Fruit fly (Drosophila melanogaster) whole organism, embryonic: ENCODE data around the gene Crtc.
A peak's percentile ranks its signal among the peaks of the same experiment; 100 is the strongest.

ENCODE experiments used
- Adf1 ChIP-seq: fragments of 200-800 bp; sonication (Bioruptor generic); IDR thresholded peaks from 2 replicates; pipeline ENCODE4 v1.3.6; 2022; ENCODE audit warnings: missing biosample characterization, missing genetic modification characterization
- CG10209 ChIP-seq: fragments of 200-800 bp; sonication (Bioruptor generic); optimal IDR thresholded peaks from 3 replicates; lab custom pipeline; 2017; ENCODE audit warnings: missing biosample characterization, mild to moderate bottlenecking, missing genetic modification characterization, missing genetic modification reagents
- CG10267 ChIP-seq: fragments of 200-800 bp; sonication (Bioruptor generic); optimal IDR thresholded peaks from 2 replicates; lab custom pipeline; 2018; ENCODE audit warnings: missing biosample characterization, mild to moderate bottlenecking, missing genetic modification characterization, moderate library complexity
- CG10431 ChIP-seq: fragments of 200-800 bp; sonication (Bioruptor generic); optimal IDR thresholded peaks from 3 replicates; lab custom pipeline; 2018; ENCODE audit warnings: missing biosample characterization, mild to moderate bottlenecking, missing genetic modification characterization
- CG11504 ChIP-seq: fragments of 200-800 bp; sonication (Bioruptor generic); optimal IDR thresholded peaks from 3 replicates; lab custom pipeline; 2019; ENCODE audit warnings: missing biosample characterization, mild to moderate bottlenecking, missing genetic modification characterization, moderate library complexity
- CG11695 ChIP-seq: fragments of 200-800 bp; sonication (Bioruptor generic); IDR thresholded peaks from 3 replicates; pipeline ENCODE4 v1.3.6; 2022; ENCODE audit warnings: missing biosample characterization, missing genetic modification characterization
- CG11696 ChIP-seq: fragments of 200-800 bp; sonication (Bioruptor generic); IDR thresholded peaks from 2 replicates; pipeline ENCODE4 v1.3.6; 2022; ENCODE audit warnings: missing biosample characterization, missing genetic modification characterization
- CG14860 ChIP-seq: fragments of 200-800 bp; sonication (Bioruptor generic); IDR thresholded peaks from 3 replicates; pipeline ENCODE4 v1.3.6; 2022; ENCODE audit warnings: missing biosample characterization, missing genetic modification characterization; ENCODE audit not compliant: partially characterized antibody
- CG15514 ChIP-seq: fragments of 200-800 bp; sonication (Bioruptor generic); optimal IDR thresholded peaks from 3 replicates; lab custom pipeline; 2017; ENCODE audit warnings: missing biosample characterization, missing genetic modification characterization, mild to moderate bottlenecking, moderate library complexity, missing genetic modification reagents
- CG17568 ChIP-seq: fragments of 200-800 bp; sonication (Bioruptor generic); optimal IDR thresholded peaks from 2 replicates; lab custom pipeline; 2018; ENCODE audit warnings: missing biosample characterization, mild to moderate bottlenecking, missing genetic modification characterization, moderate library complexity
- CG1792 ChIP-seq: fragments of 200-800 bp; sonication (Bioruptor generic); optimal IDR thresholded peaks from 2 replicates; lab custom pipeline; 2016; ENCODE audit warnings: missing biosample characterization, missing genetic modification characterization
- CG2116 ChIP-seq: fragments of 200-800 bp; sonication (Bioruptor generic); optimal IDR thresholded peaks from 3 replicates; lab custom pipeline; 2018; ENCODE audit warnings: missing biosample characterization, mild to moderate bottlenecking, missing genetic modification characterization
- CG31224 ChIP-seq: fragments of 200-800 bp; sonication (Bioruptor generic); IDR thresholded peaks from 2 replicates; pipeline ENCODE4 v1.3.6; 2022; ENCODE audit warnings: missing biosample characterization, missing genetic modification characterization
- CG33213 ChIP-seq: fragments of 200-800 bp; sonication (Bioruptor generic); optimal IDR thresholded peaks from 3 replicates; lab custom pipeline; 2016; ENCODE audit warnings: missing biosample characterization, missing genetic modification characterization
- CG3407 ChIP-seq: fragments of 200-800 bp; sonication (Bioruptor generic); optimal IDR thresholded peaks from 2 replicates; lab custom pipeline; 2018; ENCODE audit warnings: missing biosample characterization, mild to moderate bottlenecking, missing genetic modification characterization
- CG3847 ChIP-seq: fragments of 200-800 bp; sonication (Bioruptor generic); IDR thresholded peaks from 2 replicates; pipeline ENCODE4 v1.3.6; 2022; ENCODE audit warnings: missing biosample characterization, missing genetic modification characterization
- CG6813 ChIP-seq: fragments of 200-800 bp; sonication (Bioruptor generic); optimal IDR thresholded peaks from 2 replicates; lab custom pipeline; 2017; ENCODE audit warnings: missing biosample characterization, missing genetic modification characterization, mild to moderate bottlenecking, moderate library complexity, missing genetic modification reagents
- CG9797 ChIP-seq: fragments of 200-800 bp; sonication (Bioruptor generic); optimal IDR thresholded peaks from 3 replicates; lab custom pipeline; 2018; ENCODE audit warnings: missing biosample characterization, mild to moderate bottlenecking, missing genetic modification characterization
- ERR ChIP-seq: fragments of 200-800 bp; sonication (Bioruptor generic); optimal IDR thresholded peaks from 2 replicates; lab custom pipeline; 2016; ENCODE audit warnings: missing biosample characterization, missing genetic modification characterization
- Hand ChIP-seq: fragments of 200-800 bp; sonication (Bioruptor generic); optimal IDR thresholded peaks from 2 replicates; lab custom pipeline; 2017; ENCODE audit warnings: mild to moderate bottlenecking, missing biosample characterization, missing genetic modification reagents, missing genetic modification characterization
- HmgZ ChIP-seq: fragments of 200-800 bp; sonication (Bioruptor generic); optimal IDR thresholded peaks from 2 replicates; lab custom pipeline; 2018; ENCODE audit warnings: missing biosample characterization, mild to moderate bottlenecking, missing genetic modification characterization
- Meics ChIP-seq: fragments of 200-800 bp; sonication (Bioruptor generic); optimal IDR thresholded peaks from 2 replicates; lab custom pipeline; 2017; ENCODE audit warnings: missing biosample characterization, mild to moderate bottlenecking, missing genetic modification characterization
- NFAT ChIP-seq: fragments of 200-800 bp; sonication (Bioruptor generic); IDR thresholded peaks from 2 replicates; pipeline ENCODE4 v1.3.6; 2022; ENCODE audit warnings: missing biosample characterization, missing genetic modification characterization
- Nf-YB ChIP-seq: fragments of 200-800 bp; sonication (Bioruptor generic); optimal IDR thresholded peaks from 3 replicates; lab custom pipeline; 2019; ENCODE audit warnings: missing biosample characterization, mild to moderate bottlenecking, missing genetic modification characterization, moderate library complexity
- Oaz ChIP-seq: fragments of 200-800 bp; sonication (Bioruptor generic); IDR thresholded peaks from 2 replicates; pipeline ENCODE4 v1.3.6; 2022; ENCODE audit warnings: missing biosample characterization, missing genetic modification characterization
- Rx ChIP-seq: fragments of 200-800 bp; sonication (Bioruptor generic); IDR thresholded peaks from 2 replicates; pipeline ENCODE4 v1.3.6; 2022; ENCODE audit warnings: missing biosample characterization, missing genetic modification characterization
- Ssrp ChIP-seq: fragments of 200-800 bp; sonication (Bioruptor generic); optimal IDR thresholded peaks from 2 replicates; lab custom pipeline; 2018; ENCODE audit warnings: missing biosample characterization, mild to moderate bottlenecking, missing genetic modification characterization, moderate library complexity
- Taf1 ChIP-seq: fragments of 200-800 bp; sonication (Bioruptor generic); IDR thresholded peaks from 2 replicates; pipeline ENCODE4 v1.3.6; 2022; ENCODE audit warnings: missing biosample characterization, missing genetic modification characterization
- Xbp1 ChIP-seq: fragments of 200-800 bp; sonication (Bioruptor generic); optimal IDR thresholded peaks from 3 replicates; lab custom pipeline; 2016; ENCODE audit warnings: missing biosample characterization, mild to moderate bottlenecking, missing genetic modification characterization
- Xrp1 ChIP-seq: fragments of 200-800 bp; sonication (Bioruptor generic); IDR thresholded peaks from 2 replicates; pipeline ENCODE4 v1.3.6; 2022; ENCODE audit warnings: missing biosample characterization, missing genetic modification characterization
- amos ChIP-seq: fragments of 200-800 bp; sonication (Bioruptor generic); IDR thresholded peaks from 2 replicates; pipeline ENCODE4 v1.3.6; 2022; ENCODE audit warnings: missing biosample characterization, missing genetic modification characterization; ENCODE audit not compliant: partially characterized antibody
- aop ChIP-seq: fragments of 200-800 bp; sonication (Bioruptor generic); IDR thresholded peaks from 2 replicates; pipeline ENCODE4 v1.3.6; 2022; ENCODE audit warnings: missing biosample characterization, missing genetic modification characterization
- btn ChIP-seq: fragments of 200-800 bp; sonication (Bioruptor generic); optimal IDR thresholded peaks from 2 replicates; lab custom pipeline; 2016; ENCODE audit warnings: missing biosample characterization, missing genetic modification characterization
- chn ChIP-seq: fragments of 200-800 bp; sonication (Bioruptor generic); optimal IDR thresholded peaks from 2 replicates; lab custom pipeline; 2016; ENCODE audit warnings: missing biosample characterization, missing genetic modification characterization
- crp ChIP-seq, 2 experiments: fragments of 200-800 bp; sonication (Bioruptor generic); optimal IDR thresholded peaks; 2 replicates in 1 of 2; 3 replicates in 1 of 2; lab custom pipeline; 2017; ENCODE audit warnings: missing biosample characterization in 2 of 2, missing genetic modification characterization in 2 of 2, mild to moderate bottlenecking in 1 of 2, moderate library complexity in 1 of 2
- dati ChIP-seq: fragments of 200-800 bp; sonication (Bioruptor generic); IDR thresholded peaks from 2 replicates; pipeline ENCODE4 v1.3.6; 2022; ENCODE audit warnings: missing biosample characterization, missing genetic modification characterization
- disco-r ChIP-seq: fragments of 200-800 bp; sonication (Bioruptor generic); optimal IDR thresholded peaks from 2 replicates; lab custom pipeline; 2016; ENCODE audit warnings: missing biosample characterization, missing genetic modification characterization
- dpn ChIP-seq, 2 experiments: fragments of 200-800 bp; sonication (Bioruptor generic); optimal IDR thresholded peaks; 3 replicates each; lab custom pipeline; 2016; ENCODE audit warnings: missing biosample characterization in 2 of 2, missing genetic modification characterization in 2 of 2
- ems ChIP-seq: fragments of 200-800 bp; sonication (Bioruptor generic); optimal IDR thresholded peaks from 3 replicates; lab custom pipeline; 2016; ENCODE audit warnings: missing biosample characterization, missing genetic modification characterization
- eve ChIP-seq, 2 experiments: fragments of >200 bp; optimal IDR thresholded peaks; 2 replicates each; lab custom pipeline; 2017; ENCODE audit warnings: missing biosample characterization in 2 of 2, missing genetic modification characterization in 2 of 2
- exex ChIP-seq: fragments of 200-800 bp; sonication (Bioruptor generic); optimal IDR thresholded peaks from 4 replicates; lab custom pipeline; 2018; ENCODE audit warnings: missing biosample characterization, mild to moderate bottlenecking, missing genetic modification characterization, moderate library complexity
- gro ChIP-seq: fragments of 200-800 bp; sonication (Bioruptor generic); optimal IDR thresholded peaks from 2 replicates; lab custom pipeline; 2016; ENCODE audit warnings: missing biosample characterization, missing genetic modification characterization
- klu ChIP-seq: fragments of 200-800 bp; sonication (Bioruptor generic); IDR thresholded peaks from 2 replicates; pipeline ENCODE4 v1.3.6; 2022; ENCODE audit warnings: missing biosample characterization, missing genetic modification characterization
- mld ChIP-seq: fragments of 200-800 bp; sonication (Bioruptor generic); IDR thresholded peaks from 3 replicates; pipeline ENCODE4 v1.3.6; 2022; ENCODE audit warnings: missing biosample characterization, missing genetic modification characterization; ENCODE audit not compliant: partially characterized antibody
- otp ChIP-seq: fragments of 200-800 bp; sonication (Bioruptor generic); IDR thresholded peaks from 3 replicates; pipeline ENCODE4, ENCODE4 v1.3.6; 2022; ENCODE audit warnings: missing biosample characterization, missing genetic modification characterization
- schlank ChIP-seq: fragments of 200-800 bp; sonication (Bioruptor generic); optimal IDR thresholded peaks from 2 replicates; lab custom pipeline; 2018; ENCODE audit warnings: missing biosample characterization, mild to moderate bottlenecking, missing genetic modification characterization
- slou ChIP-seq: fragments of 200-800 bp; sonication (Bioruptor generic); optimal IDR thresholded peaks from 3 replicates; lab custom pipeline; 2016; ENCODE audit warnings: missing biosample characterization, missing genetic modification characterization
- sqz ChIP-seq: fragments of 200-800 bp; sonication (Bioruptor generic); optimal IDR thresholded peaks from 3 replicates; lab custom pipeline; 2018; ENCODE audit warnings: missing biosample characterization, mild to moderate bottlenecking, missing genetic modification characterization
- sug ChIP-seq: fragments of 200-800 bp; optimal IDR thresholded peaks from 2 replicates; lab custom pipeline; 2019; ENCODE audit warnings: missing biosample characterization, mild to moderate bottlenecking, missing genetic modification characterization, moderate library complexity
- vfl ChIP-seq: fragments of 200-800 bp; sonication (Bioruptor generic); optimal IDR thresholded peaks from 2 replicates; lab custom pipeline; 2016; ENCODE audit warnings: missing biosample characterization, missing genetic modification characterization
- z ChIP-seq: fragments of 200-800 bp; sonication (Bioruptor generic); IDR thresholded peaks from 3 replicates; pipeline ENCODE4 v1.3.6; 2022; ENCODE audit warnings: missing biosample characterization, missing genetic modification characterization

The Crtc gene

dm6 chr3L:17659268-17659589 is 9.8 kb downstream of the Crtc start (continued):
- TF ChIP-seq exex = peak; percentile 3
- no peak for TF ChIP-seq klu (GFP tag; lab: Robert Waterston, UW)
- TF ChIP-seq CG14860 (GFP tag; lab: Robert Waterston, UW) = no peak
- peak; percentile 9 for TF ChIP-seq ems
- TF ChIP-seq eve (GFP tag; optimal IDR thresholded peaks at IDR 0.05; lab: Kevin White, UChicago) = peak in 1 of 2 experiments; percentile 29
- no peak for TF ChIP-seq CG10267
- peak; percentile 73 for TF ChIP-seq CG33213 (GFP tag; lab: Kevin White, UChicago)
- TF ChIP-seq btn (GFP tag; lab: Kevin White, UChicago) = no peak
- TF ChIP-seq ERR = peak; percentile 59
- TF ChIP-seq disco-r = no peak
- no peak for TF ChIP-seq Xbp1 (GFP tag; lab: Kevin White, UChicago)
- no peak for TF ChIP-seq Taf1 (GFP tag; lab: Robert Waterston, UW)
- no peak for TF ChIP-seq CG3407 (GFP tag; lab: Kevin White, UChicago)
- TF ChIP-seq Hand = peak; percentile 25
- TF ChIP-seq CG2116 (GFP tag; lab: Kevin White, UChicago) = peak; percentile 8
- TF ChIP-seq CG9797 (GFP tag; lab: Kevin White, UChicago) = no peak
- peak; percentile 70 for TF ChIP-seq NFAT (GFP tag; lab: Robert Waterston, UW)
- TF ChIP-seq Rx = no peak
- peak; percentile 63 for TF ChIP-seq Meics (GFP tag; lab: Kevin White, UChicago)
- no peak for TF ChIP-seq Ssrp (tag; lab: Kevin White, UChicago)
- 0 out of 3 replicates have a peak, but pooled peaks have one; percentile 23 for TF ChIP-seq CG11695 (GFP tag; lab: Robert Waterston, UW)
- TF ChIP-seq mld (GFP tag; lab: Robert Waterston, UW) = no peak
- TF ChIP-seq Adf1 (GFP tag; lab: Robert Waterston, UW) = peak; percentile 38; the same call in 1 of the 2 replicates
- no peak for TF ChIP-seq CG3847 (GFP tag; lab: Robert Waterston, UW)
- TF ChIP-seq CG11504 (tag; lab: Kevin White, UChicago) = no peak
- TF ChIP-seq amos (GFP tag; lab: Robert Waterston, UW) = no peak
- TF ChIP-seq CG10209 (GFP tag; lab: Kevin White, UChicago) = peak; percentile 33
- TF ChIP-seq aop = no peak
- 0 out of 3 replicates have a peak, but pooled peaks have one; percentile 26 for TF ChIP-seq z (GFP tag; lab: Robert Waterston, UW)
- no peak for TF ChIP-seq Oaz (GFP tag; lab: Robert Waterston, UW)
- TF ChIP-seq CG10431 (GFP tag; lab: Kevin White, UChicago) = no peak
- peak; percentile 64 for TF ChIP-seq CG6813
- TF ChIP-seq vfl (GFP tag; lab: Kevin White, UChicago) = no peak
- TF ChIP-seq HmgZ = peak; percentile 55
- TF ChIP-seq Xrp1 (GFP tag; lab: Robert Waterston, UW) = no peak; the same call in 1 of the 2 replicates
- TF ChIP-seq CG31224 (GFP tag; lab: Robert Waterston, UW) = no peak
- TF ChIP-seq chn (GFP tag; lab: Kevin White, UChicago) = no peak
- TF ChIP-seq dati (GFP tag; lab: Robert Waterston, UW) = no peak
- no peak for TF ChIP-seq Nf-YB (GFP tag; lab: Kevin White, UChicago)
- TF ChIP-seq otp = no peak; the same call in 2 of the 3 replicates
- no peak for TF ChIP-seq CG11696 (GFP tag; lab: Robert Waterston, UW)
- no peak for TF ChIP-seq slou
- peak; percentile 73 for TF ChIP-seq schlank (tag; lab: Kevin White, UChicago)
- peak; percentile 26 for TF ChIP-seq sug
- peak; percentile 33 for TF ChIP-seq CG1792 (GFP tag; lab: Kevin White, UChicago)
- no peak for TF ChIP-seq sqz (GFP tag; lab: Kevin White, UChicago)
- peak; percentile 60 for TF ChIP-seq gro (GFP tag; lab: Kevin White, UChicago)
- TF ChIP-seq CG15514 (GFP tag; lab: Kevin White, UChicago) = peak; percentile 71
- TF ChIP-seq dpn (GFP tag; optimal IDR thresholded peaks at IDR 0.05; lab: Kevin White, UChicago) = peak in 1 of 2 experiments; percentile 34
- peak; percentile 12 for TF ChIP-seq CG17568 (GFP tag; lab: Kevin White, UChicago)
- TF ChIP-seq crp (GFP tag; optimal IDR thresholded peaks at IDR 0.05; lab: Kevin White, UChicago) = no peak
